ENCODE assay signal across 3 worm cellular contexts in genomic region chrV:975184-975583, ce11.
TF ChIP-seq lines count a peak whose summit lies in the region.

No protein-coding gene starts in this region.

TF ChIP-seq in whole organism, L4 larva, 104 proteins besides CTCF, POLR2A, EP300 and RAD21 (continued from another document):
- TF ChIP-seq spr-1 (tag; optimal IDR thresholded peaks at IDR 0.05; lab: Kevin White, UChicago) = peak; percentile 1
- TF ChIP-seq mdl-1 (tag; optimal IDR thresholded peaks at IDR 0.05; lab: Kevin White, UChicago) = peak in 1 of 2 experiments; percentile 55
- no peak for TF ChIP-seq daf-16 (GFP tag; optimal IDR thresholded peaks at IDR 0.05; lab: Kevin White, UChicago)
- peak; percentile 38 for TF ChIP-seq daf-16 (tag; optimal IDR thresholded peaks at IDR 0.05; lab: Kevin White, UChicago)
- TF ChIP-seq hlh-11 (tag; optimal IDR thresholded peaks at IDR 0.05; lab: Kevin White, UChicago) = peak; percentile 75
- TF ChIP-seq dve-1 (tag; optimal IDR thresholded peaks at IDR 0.05; lab: Kevin White, UChicago; ENCODE audit: insufficient read depth) = peak; percentile 53
- TF ChIP-seq fos-1 (tag; optimal IDR thresholded peaks at IDR 0.05; lab: Kevin White, UChicago) = no peak
- TF ChIP-seq skn-1 (tag; optimal IDR thresholded peaks at IDR 0.05; lab: Kevin White, UChicago) = no peak
- TF ChIP-seq arid-1 (GFP tag; conservative IDR thresholded peaks at IDR 0.05; lab: Robert Waterston, UW) = 0 out of 2 replicates have a peak, but pooled peaks have one; percentile 28

TF ChIP-seq in whole organism, late embryonic, 69 proteins besides CTCF, POLR2A, EP300 and RAD21 (continued from another document):
- TF ChIP-seq pha-2 (tag; optimal IDR thresholded peaks at IDR 0.05; lab: Kevin White, UChicago) (peak; percentile 28), hlh-30 (tag; optimal IDR thresholded peaks at IDR 0.05; lab: Kevin White, UChicago; ENCODE audit: insufficient read depth) (peak; percentile 34), nhr-232 (tag; optimal IDR thresholded peaks at IDR 0.05; lab: Kevin White, UChicago) (no peak), unc-55 (GFP tag; optimal IDR thresholded peaks at IDR 0.05; lab: Kevin White, UChicago) (peak; percentile 97)

TF ChIP-seq in whole organism, mixed stage, embryonic, 35 proteins besides CTCF, POLR2A, EP300 and RAD21 (continued from another document):
- TF ChIP-seq nhr-2 (tag; optimal IDR thresholded peaks at IDR 0.05; lab: Kevin White, UChicago) (peak; percentile 32), sptf-1 (tag; optimal IDR thresholded peaks at IDR 0.05; lab: Kevin White, UChicago) (peak; percentile 65), ztf-11 (tag; optimal IDR thresholded peaks at IDR 0.05; lab: Kevin White, UChicago) (peak; percentile 23), nhr-237 (tag; optimal IDR thresholded peaks at IDR 0.05; lab: Kevin White, UChicago) (peak; percentile 33)
